Worm (Caenorhabditis elegans) whole organism, mixed stage, embryonic: Measurements from ENCODE around the gene clec-150.

Experiments
- M03D4.4 ChIP-seq: sonication (generic microtip); optimal IDR thresholded peaks from 2 replicates; lab custom pipeline; 2017; ENCODE audit warnings: mild to moderate bottlenecking, missing genetic modification characterization, missing compliant biosample characterization
- bed-3 ChIP-seq: fragments of 200-800 bp; sonication (Bioruptor generic); optimal IDR thresholded peaks from 3 replicates; lab custom pipeline; 2018; ENCODE audit warnings: mild to moderate bottlenecking, missing genetic modification characterization, moderate library complexity, missing compliant biosample characterization
- blmp-1 ChIP-seq: fragments of 150-350 bp; optimal IDR thresholded peaks from 2 replicates; lab custom pipeline; 2014; ENCODE audit warnings: missing biosample characterization, missing genetic modification characterization
- ceh-39 ChIP-seq: fragments of 150-350 bp; optimal IDR thresholded peaks from 2 replicates; lab custom pipeline; 2014; ENCODE audit warnings: missing biosample characterization, missing genetic modification characterization
- ceh-43 ChIP-seq: fragments of 200-800 bp; sonication (Bioruptor generic); optimal IDR thresholded peaks from 2 replicates; lab custom pipeline; 2018; ENCODE audit warnings: mild to moderate bottlenecking, missing genetic modification characterization, moderate library complexity, missing compliant biosample characterization
- ceh-83 ChIP-seq: fragments of 200-800 bp; sonication (Bioruptor generic); optimal IDR thresholded peaks from 2 replicates; lab custom pipeline; 2018; ENCODE audit warnings: mild to moderate bottlenecking, missing genetic modification characterization, missing compliant biosample characterization
- ces-1 ChIP-seq: fragments of 150-350 bp; optimal IDR thresholded peaks from 2 replicates; lab custom pipeline; 2014; ENCODE audit warnings: missing biosample characterization, missing genetic modification reagents, missing genetic modification characterization
- cnd-1 ChIP-seq: fragments of 200-800 bp; sonication (Bioruptor generic); optimal IDR thresholded peaks from 2 replicates; lab custom pipeline; 2018; ENCODE audit warnings: mild to moderate bottlenecking, missing genetic modification characterization, missing compliant biosample characterization
- drap-1 ChIP-seq: fragments of 200-800 bp; sonication (Bioruptor generic); optimal IDR thresholded peaks from 3 replicates; lab custom pipeline; 2018; ENCODE audit warnings: mild to moderate bottlenecking, missing genetic modification characterization, missing compliant biosample characterization
- elt-1 ChIP-seq: sonication (generic microtip); optimal IDR thresholded peaks from 2 replicates; lab custom pipeline; 2017; ENCODE audit warnings: missing genetic modification characterization, mild to moderate bottlenecking, missing compliant biosample characterization, antibody characterized with exemption, moderate library complexity, borderline replicate concordance; ENCODE audit not compliant: insufficient read depth
- elt-3 ChIP-seq: fragments of 150-350 bp; optimal IDR thresholded peaks from 2 replicates; lab custom pipeline; 2014; ENCODE audit warnings: missing biosample characterization, missing genetic modification characterization
- flh-1 ChIP-seq: fragments of 200-800 bp; sonication (Bioruptor generic); optimal IDR thresholded peaks from 2 replicates; lab custom pipeline; 2018; ENCODE audit warnings: mild to moderate bottlenecking, missing genetic modification characterization, moderate library complexity, missing compliant biosample characterization
- hlh-1 ChIP-seq: fragments of 150-350 bp; optimal IDR thresholded peaks from 2 replicates; lab custom pipeline; 2014; ENCODE audit warnings: missing biosample characterization, missing genetic modification reagents, missing genetic modification characterization
- lin-13 ChIP-seq: fragments of 150-350 bp; optimal IDR thresholded peaks from 2 replicates; lab custom pipeline; 2014; ENCODE audit warnings: missing biosample characterization, missing genetic modification characterization
- lin-32 ChIP-seq: fragments of 200-800 bp; sonication (Bioruptor generic); optimal IDR thresholded peaks from 2 replicates; lab custom pipeline; 2018; ENCODE audit warnings: mild to moderate bottlenecking, missing genetic modification characterization, missing compliant biosample characterization
- lsy-2 ChIP-seq: fragments of 150-350 bp; optimal IDR thresholded peaks from 2 replicates; lab custom pipeline; 2014; ENCODE audit warnings: missing biosample characterization, missing genetic modification characterization
- mep-1 ChIP-seq: fragments of 150-350 bp; optimal IDR thresholded peaks from 2 replicates; lab custom pipeline; 2017; ENCODE audit warnings: missing biosample characterization, missing genetic modification reagents, missing genetic modification characterization, inconsistent platforms
- mls-2 ChIP-seq: sonication (generic microtip); optimal IDR thresholded peaks from 2 replicates; lab custom pipeline; 2016; ENCODE audit warnings: mild to moderate bottlenecking, missing genetic modification characterization, moderate library complexity, missing compliant biosample characterization
- nhr-12 ChIP-seq: fragments of 150-350 bp; optimal IDR thresholded peaks from 2 replicates; lab custom pipeline; 2014; ENCODE audit warnings: missing biosample characterization, missing genetic modification characterization
- nhr-2 ChIP-seq: fragments of 150-350 bp; optimal IDR thresholded peaks from 2 replicates; lab custom pipeline; 2014; ENCODE audit warnings: missing biosample characterization, missing genetic modification characterization
- nhr-237 ChIP-seq: fragments of 150-350 bp; optimal IDR thresholded peaks from 2 replicates; lab custom pipeline; 2014; ENCODE audit warnings: missing biosample characterization, missing genetic modification characterization
- nhr-28 ChIP-seq: fragments of 150-350 bp; optimal IDR thresholded peaks from 2 replicates; lab custom pipeline; 2014; ENCODE audit warnings: missing biosample characterization, missing genetic modification characterization
- nhr-76 ChIP-seq: sonication (generic microtip); optimal IDR thresholded peaks from 2 replicates; lab custom pipeline; 2017; ENCODE audit warnings: missing biosample characterization, missing genetic modification characterization
- pha-4 ChIP-seq: fragments of 150-350 bp; optimal IDR thresholded peaks from 2 replicates; lab custom pipeline; 2018; ENCODE audit warnings: missing biosample characterization, missing genetic modification reagents, missing genetic modification characterization
- sem-2 ChIP-seq: fragments of 200-800 bp; sonication (Bioruptor generic); optimal IDR thresholded peaks from 2 replicates; lab custom pipeline; 2018; ENCODE audit warnings: mild to moderate bottlenecking, missing genetic modification characterization, missing compliant biosample characterization
- snpc-4 ChIP-seq: fragments of 150-350 bp; optimal IDR thresholded peaks from 2 replicates; lab custom pipeline; 2014; ENCODE audit warnings: missing biosample characterization, missing genetic modification characterization
- sptf-1 ChIP-seq: sonication (generic microtip); optimal IDR thresholded peaks from 2 replicates; lab custom pipeline; 2017; ENCODE audit warnings: mild to moderate bottlenecking, missing genetic modification characterization, moderate library complexity, missing compliant biosample characterization
- tbx-8 ChIP-seq: fragments of 200-800 bp; sonication (Bioruptor generic); optimal IDR thresholded peaks from 2 replicates; lab custom pipeline; 2018; ENCODE audit warnings: mild to moderate bottlenecking, missing genetic modification characterization, moderate library complexity, missing compliant biosample characterization
- unc-120 ChIP-seq: sonication (generic microtip); optimal IDR thresholded peaks from 2 replicates; lab custom pipeline; 2017; ENCODE audit warnings: missing genetic modification characterization, missing compliant biosample characterization; ENCODE audit not compliant: poor library complexity, severe bottlenecking
- unc-39 ChIP-seq: fragments of 150-350 bp; optimal IDR thresholded peaks from 2 replicates; lab custom pipeline; 2014; ENCODE audit warnings: missing biosample characterization, missing genetic modification characterization
- unc-62 ChIP-seq: fragments of 150-350 bp; optimal IDR thresholded peaks from 2 replicates; lab custom pipeline; 2014; ENCODE audit warnings: missing biosample characterization, missing genetic modification reagents, missing genetic modification characterization
- zip-8 ChIP-seq: fragments of 150-350 bp; optimal IDR thresholded peaks from 2 replicates; lab custom pipeline; 2014; ENCODE audit warnings: missing biosample characterization, missing genetic modification characterization
- ztf-11 ChIP-seq: fragments of 150-350 bp; optimal IDR thresholded peaks from 2 replicates; lab custom pipeline; 2014; ENCODE audit warnings: missing biosample characterization, missing genetic modification characterization

clec-150 gene

DNA sequence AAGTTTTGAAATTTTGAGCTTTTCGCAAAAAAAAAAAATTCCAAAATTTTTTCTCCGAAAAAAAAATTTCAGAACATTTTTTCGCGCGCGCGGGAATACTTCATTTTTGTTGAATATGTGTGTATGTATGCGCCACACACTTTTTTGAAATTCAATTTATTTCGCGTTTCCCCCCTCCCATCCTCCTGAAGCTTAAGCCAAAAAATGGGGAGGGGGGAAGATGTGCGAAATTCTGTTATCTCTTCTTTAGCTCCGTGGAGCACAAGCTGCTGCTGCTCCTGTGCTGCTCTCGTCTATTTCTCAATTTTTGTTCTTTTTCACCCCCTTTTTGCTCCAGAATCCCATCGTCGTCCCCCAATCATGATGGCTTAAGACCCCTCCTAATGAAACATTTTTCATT, 12.9 kb upstream of the clec-150 start:
- peak; percentile 83 for TF ChIP-seq ces-1 (GFP tag; lab: Kevin White, UChicago)
- TF ChIP-seq mep-1 (tag; lab: Kevin White, UChicago), result no peak

DNA sequence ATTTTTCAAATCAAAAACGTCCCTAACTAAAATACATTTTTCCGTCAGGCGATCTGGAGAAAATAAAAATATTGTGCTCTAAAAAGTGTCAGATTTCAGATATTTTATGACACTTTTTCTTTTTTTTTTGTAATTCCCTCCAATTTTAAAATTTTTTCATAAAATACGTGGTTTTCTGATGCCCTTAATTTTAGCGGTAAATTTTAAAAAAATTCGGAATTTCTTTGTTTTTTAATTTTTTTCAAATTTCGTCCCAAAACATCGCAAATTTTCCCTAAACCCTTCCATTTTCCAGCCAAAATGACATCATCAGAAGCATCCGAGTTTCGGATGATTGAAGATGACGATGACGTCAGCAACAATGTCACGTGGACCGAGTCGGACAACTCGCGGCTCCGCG, 10.9 kb upstream of the clec-150 start, which contains the start of gene trp-2:
Gene trp-2, plus strand, starts transcription at position 301 of the 400 bp plus-strand sequence.
- no peak for TF ChIP-seq M03D4.4 (tag; lab: Kevin White, UChicago)
- TF ChIP-seq snpc-4, result no peak
- TF ChIP-seq ceh-39 (tag; lab: Kevin White, UChicago), result no peak
- TF ChIP-seq ztf-11 (tag; lab: Kevin White, UChicago), result no peak
- TF ChIP-seq lsy-2 (tag; lab: Kevin White, UChicago), result no peak
- no peak for TF ChIP-seq elt-3
- no peak for TF ChIP-seq tbx-8 (GFP tag; lab: Kevin White, UChicago)
- TF ChIP-seq sem-2 (GFP tag; lab: Kevin White, UChicago), result no peak
- no peak for TF ChIP-seq lin-32 (GFP tag; lab: Kevin White, UChicago)
- TF ChIP-seq nhr-12 (tag; lab: Kevin White, UChicago), result no peak
- no peak for TF ChIP-seq nhr-237 (tag; lab: Kevin White, UChicago)
- TF ChIP-seq sptf-1 (tag; lab: Kevin White, UChicago), result no peak
- no peak for TF ChIP-seq nhr-28 (tag; lab: Kevin White, UChicago)
- TF ChIP-seq mls-2 (tag; lab: Kevin White, UChicago), result no peak
- no peak for TF ChIP-seq nhr-2 (tag; lab: Kevin White, UChicago)
- no peak for TF ChIP-seq ceh-43

DNA sequence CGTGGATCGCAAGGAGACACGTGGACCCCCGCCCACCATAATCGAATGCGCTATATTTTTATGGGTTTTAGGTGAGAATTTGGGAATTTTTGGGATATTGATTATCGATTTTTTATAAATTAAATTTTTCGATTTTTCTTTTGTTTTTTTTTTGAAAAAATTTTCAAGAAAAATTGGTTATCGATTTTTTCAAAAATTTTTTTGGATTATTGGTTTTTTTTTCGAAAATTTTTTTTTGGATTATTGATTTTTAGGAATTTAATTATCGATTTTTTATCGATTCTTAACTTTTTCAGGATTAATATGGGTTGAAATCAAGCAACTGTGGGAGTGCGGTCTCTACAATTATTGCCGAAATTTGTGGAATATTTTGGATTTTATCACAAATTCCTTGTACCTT, 5.9 kb upstream of the clec-150 start:
- TF ChIP-seq mls-2 (tag; lab: Kevin White, UChicago), result no peak
- TF ChIP-seq snpc-4, result no peak
- TF ChIP-seq elt-1 (tag; lab: Kevin White, UChicago), result no peak
- TF ChIP-seq lin-32 (GFP tag; lab: Kevin White, UChicago), result no peak
- TF ChIP-seq flh-1 (GFP tag; lab: Kevin White, UChicago), result no peak
- TF ChIP-seq lin-13 (tag; lab: Kevin White, UChicago), result no peak
- no peak for TF ChIP-seq sem-2 (GFP tag; lab: Kevin White, UChicago)
- no peak for TF ChIP-seq elt-3
- no peak for TF ChIP-seq lsy-2 (tag; lab: Kevin White, UChicago)
- TF ChIP-seq unc-62, result no peak
- TF ChIP-seq drap-1 (GFP tag; lab: Kevin White, UChicago), result no peak
- no peak for TF ChIP-seq unc-120 (tag; lab: Kevin White, UChicago)
- no peak for TF ChIP-seq pha-4 (tag; lab: Kevin White, UChicago)
- TF ChIP-seq sptf-1 (tag; lab: Kevin White, UChicago), result no peak
- no peak for TF ChIP-seq nhr-237 (tag; lab: Kevin White, UChicago)
- no peak for TF ChIP-seq ceh-43
- TF ChIP-seq nhr-2 (tag; lab: Kevin White, UChicago), result no peak
- TF ChIP-seq blmp-1 (tag; lab: Kevin White, UChicago), result no peak
- no peak for TF ChIP-seq mep-1 (tag; lab: Kevin White, UChicago)
- no peak for TF ChIP-seq ceh-83

DNA sequence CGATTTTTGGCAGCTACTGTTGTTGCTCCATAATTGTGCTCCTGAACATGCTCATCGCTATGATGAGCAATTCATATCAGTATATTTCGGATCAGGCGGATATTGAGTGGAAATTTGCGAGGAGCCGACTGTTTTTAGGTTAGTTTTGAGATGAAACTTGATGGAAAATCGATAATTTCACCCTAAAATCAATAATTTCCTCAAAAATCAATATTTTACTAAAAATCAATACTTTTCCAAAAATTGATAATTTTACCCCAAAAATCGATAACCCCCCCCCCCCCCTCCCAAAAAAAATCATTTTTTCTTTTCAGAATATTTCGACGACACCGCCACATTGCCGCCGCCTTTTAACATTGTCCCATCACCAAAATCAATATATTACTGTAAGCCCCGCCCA, 3.7 kb upstream of the clec-150 start:
- TF ChIP-seq tbx-8 (GFP tag; lab: Kevin White, UChicago) (no peak), bed-3 (no peak), sem-2 (GFP tag; lab: Kevin White, UChicago) (no peak), elt-1 (tag; lab: Kevin White, UChicago) (no peak), ces-1 (GFP tag; lab: Kevin White, UChicago) (no peak)
- TF ChIP-seq, all 35 proteins: peak for 0

DNA sequence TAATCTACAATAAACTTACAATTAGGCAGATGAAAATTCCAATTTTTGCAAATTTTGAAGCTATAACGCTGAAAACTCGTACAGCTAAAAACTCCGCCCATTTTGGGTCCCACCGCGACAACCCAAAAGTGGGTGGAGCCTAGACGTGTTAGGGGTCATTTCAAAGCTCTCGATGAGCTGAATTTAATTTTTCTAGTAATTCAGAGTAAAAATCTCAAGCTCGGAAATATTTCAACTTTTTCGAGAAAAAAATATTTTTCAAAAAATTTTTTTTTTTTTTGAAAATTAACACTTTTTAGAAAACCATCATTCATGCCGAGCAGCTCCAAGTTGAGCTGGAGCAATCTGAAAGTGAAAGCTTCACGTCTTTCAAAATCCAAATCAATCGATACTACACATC, 1.2 kb upstream of the clec-150 start, which contains the start of gene R06B10.7:
Gene R06B10.7, minus strand, starts transcription at position 101 of the 400 bp plus-strand sequence.
- no peak for TF ChIP-seq flh-1 (GFP tag; lab: Kevin White, UChicago)
- no peak for TF ChIP-seq ztf-11 (tag; lab: Kevin White, UChicago)
- TF ChIP-seq lin-32 (GFP tag; lab: Kevin White, UChicago), result no peak
- no peak for TF ChIP-seq nhr-76 (tag; lab: Kevin White, UChicago)
- TF ChIP-seq mep-1 (tag; lab: Kevin White, UChicago), result no peak
- TF ChIP-seq drap-1 (GFP tag; lab: Kevin White, UChicago), result no peak
- TF ChIP-seq ceh-39 (tag; lab: Kevin White, UChicago), result no peak
- TF ChIP-seq tbx-8 (GFP tag; lab: Kevin White, UChicago), result no peak
- TF ChIP-seq pha-4 (tag; lab: Kevin White, UChicago), result no peak
- no peak for TF ChIP-seq ceh-83
- no peak for TF ChIP-seq nhr-28 (tag; lab: Kevin White, UChicago)
- TF ChIP-seq zip-8, result no peak
- TF ChIP-seq sptf-1 (tag; lab: Kevin White, UChicago), result no peak
- TF ChIP-seq hlh-1, result no peak
- TF ChIP-seq elt-3, result no peak
- TF ChIP-seq cnd-1 (tag; lab: Kevin White, UChicago), result no peak
- TF ChIP-seq unc-39, result no peak
- no peak for TF ChIP-seq blmp-1 (tag; lab: Kevin White, UChicago)
- no peak for TF ChIP-seq M03D4.4 (tag; lab: Kevin White, UChicago)
- TF ChIP-seq nhr-237 (tag; lab: Kevin White, UChicago), result no peak
- TF ChIP-seq, all 35 proteins: peak for 0
